Fruit fly (Drosophila melanogaster): ENCODE measurements around the gene Ir7c.

Ir7c gene

DNA sequence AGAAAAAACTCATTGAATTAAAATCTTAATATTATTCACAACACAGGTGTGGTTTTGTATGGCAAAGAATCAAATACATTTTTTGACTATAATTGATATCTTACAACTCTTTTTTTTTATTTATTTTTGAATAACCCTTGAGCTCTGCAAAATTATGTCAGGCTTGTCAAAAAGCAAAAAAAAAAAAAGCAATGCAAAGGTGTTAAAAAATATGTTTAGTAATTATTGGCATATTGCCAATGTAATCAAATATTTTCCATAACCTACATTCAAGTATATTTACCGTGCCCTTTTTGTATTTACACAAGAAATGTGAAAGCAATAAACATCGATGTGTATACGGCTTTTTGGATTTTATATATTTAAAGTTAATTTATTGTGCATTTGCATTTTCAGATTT is at the start of gene Ir7c:
TSS of gene Ir7c (plus strand) at position 301 of the 400 bp plus-strand sequence.
- no peak for TF ChIP-seq CG14655 (GFP tag; optimal IDR thresholded peaks at IDR 0.05)
- TF ChIP-seq EcR (GFP tag; optimal IDR thresholded peaks at IDR 0.05) = no peak

DNA sequence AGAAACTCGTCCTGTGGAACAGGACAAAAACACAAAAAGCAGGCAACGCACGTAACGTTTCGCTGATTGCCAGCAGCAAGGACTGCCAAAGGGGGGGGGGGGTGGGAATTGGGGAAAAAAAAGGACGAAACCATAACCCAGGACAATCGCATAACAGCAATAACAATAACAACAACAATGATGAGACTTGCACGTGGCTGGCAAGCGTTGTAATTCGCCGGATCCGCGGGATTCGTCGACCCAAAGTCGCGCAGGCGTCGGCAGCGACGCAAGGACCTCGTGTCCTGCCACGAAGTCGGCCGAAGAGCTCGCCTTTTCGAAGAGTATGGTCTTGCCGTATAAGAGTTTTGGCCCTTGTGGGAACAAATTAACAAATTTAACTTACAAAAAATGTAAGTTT is 48.9 kb upstream of the Ir7c start:
- TF ChIP-seq Pif1A (GFP tag; optimal IDR thresholded peaks at IDR 0.05) (no peak), CG4496 (GFP tag; IDR thresholded peaks at IDR 0.05) (no peak), CG10348 (GFP tag; IDR thresholded peaks at IDR 0.05) (no peak), Pif1B (GFP tag; optimal IDR thresholded peaks at IDR 0.05) (no peak), CG34367 (tag; optimal IDR thresholded peaks at IDR 0.05) (no peak), CG9948 (tag; optimal IDR thresholded peaks at IDR 0.05) (no peak), CG8301 (tag; optimal IDR thresholded peaks at IDR 0.05) (no peak)

DNA sequence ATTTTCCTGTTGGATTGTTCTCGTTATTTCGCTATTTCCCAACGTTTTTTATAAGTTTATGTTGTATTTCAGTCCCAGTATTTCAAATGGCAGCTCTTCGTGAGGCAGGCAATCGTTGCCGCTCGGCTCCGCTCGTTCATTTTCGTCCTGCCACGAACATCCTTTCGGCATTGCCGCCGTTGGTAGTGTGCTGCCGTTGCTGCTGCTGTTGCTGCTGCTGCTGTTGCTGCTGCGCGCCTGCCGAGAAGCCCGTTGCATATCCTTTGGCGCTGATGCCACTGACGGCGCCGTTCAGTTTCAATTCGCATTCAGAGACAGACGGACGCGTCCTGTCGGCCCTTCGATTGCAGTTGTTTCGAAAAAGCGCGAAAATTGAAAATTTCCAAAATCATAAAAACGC is 48.3 kb upstream of the Ir7c start, which contains the start of gene CARPA:
TSS of gene CARPA (plus strand) at position 301 of the 400 bp plus-strand sequence.
- no peak for TF ChIP-seq CG8159 (tag; optimal IDR thresholded peaks at IDR 0.05)
- no peak for TF ChIP-seq CG10348 (GFP tag; IDR thresholded peaks at IDR 0.05)
- no peak for TF ChIP-seq rn (GFP tag; IDR thresholded peaks at IDR 0.05)
- no peak for TF ChIP-seq D1 (tag; optimal IDR thresholded peaks at IDR 0.05)
- no peak for TF ChIP-seq fd96Ca (GFP tag; IDR thresholded peaks at IDR 0.05)
- no peak for TF ChIP-seq Pif1B (GFP tag; optimal IDR thresholded peaks at IDR 0.05)
- no peak for TF ChIP-seq CG32121 (GFP tag; IDR thresholded peaks at IDR 0.05)
- no peak for TF ChIP-seq CG4496 (GFP tag; IDR thresholded peaks at IDR 0.05)
- TF ChIP-seq Snoo (tag; optimal IDR thresholded peaks at IDR 0.05) = no peak

DNA sequence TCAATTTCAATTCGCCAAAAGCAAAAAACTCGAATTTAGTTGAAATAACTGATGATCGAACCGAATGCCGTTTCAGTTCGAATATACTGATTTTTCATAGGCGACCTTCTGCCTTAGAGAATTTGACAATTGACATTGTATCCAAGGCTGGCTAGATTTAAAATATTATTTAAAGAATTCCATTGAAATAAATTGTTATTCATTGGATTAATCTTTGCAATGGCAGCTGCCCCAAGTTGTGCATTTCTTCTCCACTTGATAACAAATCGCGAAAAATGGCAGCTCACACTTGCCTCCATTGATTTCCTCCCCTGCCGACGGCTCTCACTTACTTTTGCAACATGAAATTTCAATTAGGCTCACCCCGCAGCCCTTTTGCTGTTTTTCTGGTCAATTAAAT is 20.1 kb upstream of the Ir7c start, which contains the start of gene CG10920:
TSS of gene CG10920 (minus strand) at position 101 of the 400 bp plus-strand sequence.
- TF ChIP-seq CG10348 (GFP tag; IDR thresholded peaks at IDR 0.05) (no peak), gl (tag; optimal IDR thresholded peaks at IDR 0.05) (no peak), Snoo (tag; optimal IDR thresholded peaks at IDR 0.05) (no peak), CG8301 (tag; optimal IDR thresholded peaks at IDR 0.05) (no peak), CG15710 (tag; optimal IDR thresholded peaks at IDR 0.05) (no peak), EcR (GFP tag; optimal IDR thresholded peaks at IDR 0.05) (no peak), Pif1A (GFP tag; optimal IDR thresholded peaks at IDR 0.05) (no peak), CG34367 (tag; optimal IDR thresholded peaks at IDR 0.05) (no peak), CG9948 (tag; optimal IDR thresholded peaks at IDR 0.05) (no peak), Pif1B (GFP tag; optimal IDR thresholded peaks at IDR 0.05) (no peak), rn (GFP tag; IDR thresholded peaks at IDR 0.05) (no peak), CG14655 (GFP tag; optimal IDR thresholded peaks at IDR 0.05) (no peak), CG32121 (GFP tag; IDR thresholded peaks at IDR 0.05) (no peak), CG13204 (GFP tag; optimal IDR thresholded peaks at IDR 0.05) (no peak), CG17806 (tag; optimal IDR thresholded peaks at IDR 0.05) (no peak), Ets98B (GFP tag; IDR thresholded peaks at IDR 0.05) (no peak), CG12605 (GFP tag; IDR thresholded peaks at IDR 0.05) (no peak)

dm6 chrX:7857873-7858272 is 16.3 kb upstream of the Ir7c start, which contains the start of gene CG1409:
Gene CG1409 (plus strand): TSS chrX:7858173.
- TF ChIP-seq EcR (GFP tag; optimal IDR thresholded peaks at IDR 0.05) (no peak), gl (tag; optimal IDR thresholded peaks at IDR 0.05) (no peak), CG4496 (GFP tag; IDR thresholded peaks at IDR 0.05) (no peak)

dm6 chrX:7866868-7867267 is 7.3 kb upstream of the Ir7c start, which contains the start of gene Ir7b:
Gene Ir7b (minus strand): TSS chrX:7866968.
- TF ChIP-seq Ets98B (GFP tag; IDR thresholded peaks at IDR 0.05) = no peak
- TF ChIP-seq CG8159 (tag; optimal IDR thresholded peaks at IDR 0.05) = no peak
- TF ChIP-seq D1 (tag; optimal IDR thresholded peaks at IDR 0.05) = no peak
- TF ChIP-seq CG34367 (tag; optimal IDR thresholded peaks at IDR 0.05) = no peak
- no peak for TF ChIP-seq gl (tag; optimal IDR thresholded peaks at IDR 0.05)
- no peak for TF ChIP-seq CG15710 (tag; optimal IDR thresholded peaks at IDR 0.05)
- TF ChIP-seq CG32121 (GFP tag; IDR thresholded peaks at IDR 0.05) = no peak
- TF ChIP-seq fd96Ca (GFP tag; IDR thresholded peaks at IDR 0.05) = no peak

dm6 chrX:7873172-7873930 is 843 bp upstream of the Ir7c start, which contains the start of gene dec:
Gene dec (minus strand): TSS chrX:7873222.
- no peak for TF ChIP-seq CG34367 (tag; optimal IDR thresholded peaks at IDR 0.05)
- TF ChIP-seq CG13204 (GFP tag; optimal IDR thresholded peaks at IDR 0.05) = no peak
- no peak for TF ChIP-seq EcR (GFP tag; optimal IDR thresholded peaks at IDR 0.05)
- no peak for TF ChIP-seq Ets98B (GFP tag; IDR thresholded peaks at IDR 0.05)
- no peak for TF ChIP-seq CG10348 (GFP tag; IDR thresholded peaks at IDR 0.05)
- no peak for TF ChIP-seq CG9948 (tag; optimal IDR thresholded peaks at IDR 0.05)
- TF ChIP-seq CG17806 (tag; optimal IDR thresholded peaks at IDR 0.05) = no peak
- no peak for TF ChIP-seq Pif1A (GFP tag; optimal IDR thresholded peaks at IDR 0.05)
- TF ChIP-seq CG12605 (GFP tag; IDR thresholded peaks at IDR 0.05) = no peak
- no peak for TF ChIP-seq CG8301 (tag; optimal IDR thresholded peaks at IDR 0.05)
- no peak for TF ChIP-seq fd96Ca (GFP tag; IDR thresholded peaks at IDR 0.05)
- no peak for TF ChIP-seq CG15710 (tag; optimal IDR thresholded peaks at IDR 0.05)

All from whole organism, pupa.